Worm (Caenorhabditis elegans) whole organism, L2 larva: ENCODE measurements around the gene uggt-1.

Source experiments
- ama-1 ChIP-seq: fragments of 150-350 bp; optimal IDR thresholded peaks from 2 replicates; lab custom pipeline; 2018; ENCODE audit warnings: inconsistent platforms
- lin-11 ChIP-seq: fragments of 150-350 bp; sonication (generic microtip); optimal IDR thresholded peaks from 2 replicates; lab custom pipeline; 2014; ENCODE audit warnings: missing biosample characterization, missing genetic modification characterization, inconsistent platforms, mixed read lengths
- nhr-77 ChIP-seq: fragments of 150-350 bp; optimal IDR thresholded peaks from 2 replicates; lab custom pipeline; 2014; ENCODE audit warnings: missing biosample characterization, missing genetic modification characterization

DNA sequence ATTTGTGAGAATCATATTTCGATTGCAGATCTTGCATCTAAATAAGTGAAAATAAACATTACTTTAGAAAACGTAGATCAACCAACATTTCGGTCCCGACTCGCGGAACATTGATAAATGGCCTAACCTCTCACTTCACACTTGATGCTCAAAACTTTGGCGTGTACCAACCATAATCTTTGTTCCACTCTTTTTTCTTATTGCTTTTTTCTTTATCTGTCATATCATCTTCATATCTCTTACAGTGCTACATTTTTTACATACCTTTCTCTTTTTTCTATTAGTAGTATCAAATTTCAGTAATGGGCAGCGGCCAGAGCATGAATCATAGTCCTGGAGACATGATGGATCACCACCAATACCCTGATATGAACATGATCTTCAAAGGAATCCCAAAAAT lies 24.5 kb upstream of the uggt-1 start, which contains the start of gene F46C8.3:
- no peak for TF ChIP-seq nhr-77
- TF ChIP-seq lin-11, result no peak
- TF ChIP-seq ama-1 (lab: Kevin White, UChicago), result no peak
